Worm (Caenorhabditis elegans): Measurements from ENCODE around the gene srx-116.

DNA sequence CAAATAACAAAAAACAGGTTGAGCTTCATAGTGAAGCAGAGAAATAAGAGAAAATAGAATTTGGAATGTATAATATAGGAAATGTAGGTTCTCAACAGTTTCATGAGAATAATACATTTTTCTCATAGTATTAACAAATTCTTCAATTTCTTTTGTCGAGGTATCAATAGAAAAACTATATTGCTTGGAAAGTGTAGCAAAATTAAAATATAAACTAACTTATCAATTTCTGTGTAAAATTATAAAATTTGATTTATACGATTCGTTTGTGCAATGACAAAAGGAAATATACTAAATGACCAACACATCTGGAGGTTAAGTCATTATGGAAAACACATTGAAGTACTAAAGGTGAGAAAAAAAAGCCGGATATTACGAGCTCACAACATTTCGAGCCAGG, 9.1 kb upstream of the srx-116 start, which contains the start of gene W05B10.3:
- no peak for TF ChIP-seq ztf-11 (tag; optimal IDR thresholded peaks at IDR 0.05)
- TF ChIP-seq elt-1 (tag; optimal IDR thresholded peaks at IDR 0.05; ENCODE audit: borderline replicate concordance, insufficient read depth): no peak
- TF ChIP-seq pha-4 (tag; optimal IDR thresholded peaks at IDR 0.05): no peak
- no peak for TF ChIP-seq nhr-28 (tag; optimal IDR thresholded peaks at IDR 0.05)
- TF ChIP-seq unc-39 (tag; optimal IDR thresholded peaks at IDR 0.05): no peak
- TF ChIP-seq elt-3 (tag; optimal IDR thresholded peaks at IDR 0.05): no peak
- no peak for TF ChIP-seq blmp-1 (tag; optimal IDR thresholded peaks at IDR 0.05)
- no peak for TF ChIP-seq mab-5 (tag; optimal IDR thresholded peaks at IDR 0.05)
- TF ChIP-seq lin-32 (GFP tag; optimal IDR thresholded peaks at IDR 0.05): no peak
- no peak for TF ChIP-seq lin-13 (tag; optimal IDR thresholded peaks at IDR 0.05)
- no peak for TF ChIP-seq ceh-39 (tag; optimal IDR thresholded peaks at IDR 0.05)
- no peak for TF ChIP-seq cnd-1 (tag; optimal IDR thresholded peaks at IDR 0.05)
- no peak for TF ChIP-seq mls-2 (tag; optimal IDR thresholded peaks at IDR 0.05)
- TF ChIP-seq tbx-8 (GFP tag; optimal IDR thresholded peaks at IDR 0.05): no peak

All from whole organism, mixed stage, embryonic.